Fruit fly (Drosophila melanogaster) whole organism, embryonic: ENCODE data around the gene Nin.

Experiments used
- BtbVII ChIP-seq: fragments of 200-800 bp; sonication (Bioruptor generic); optimal IDR thresholded peaks from 3 replicates; lab custom pipeline; 2017; ENCODE audit warnings: missing biosample characterization, mild to moderate bottlenecking, missing genetic modification characterization
- CG14965 ChIP-seq: fragments of 200-800 bp; sonication (Bioruptor generic); optimal IDR thresholded peaks from 2 replicates; lab custom pipeline; 2016; ENCODE audit warnings: missing biosample characterization, missing genetic modification characterization, borderline replicate concordance
- CG15269 ChIP-seq: fragments of 200-800 bp; sonication (Bioruptor generic); optimal IDR thresholded peaks from 2 replicates; lab custom pipeline; 2018; ENCODE audit warnings: missing biosample characterization, mild to moderate bottlenecking, missing genetic modification characterization, moderate library complexity
- CG1529 ChIP-seq: fragments of 200-800 bp; sonication (Bioruptor generic); optimal IDR thresholded peaks from 3 replicates; lab custom pipeline; 2018; ENCODE audit warnings: missing biosample characterization, missing genetic modification characterization
- CG15601 ChIP-seq: fragments of 200-800 bp; sonication (Bioruptor generic); optimal IDR thresholded peaks from 3 replicates; lab custom pipeline; 2019; ENCODE audit warnings: missing biosample characterization, mild to moderate bottlenecking, missing genetic modification characterization, moderate library complexity
- CG1792 ChIP-seq: fragments of 200-800 bp; sonication (Bioruptor generic); optimal IDR thresholded peaks from 2 replicates; lab custom pipeline; 2016; ENCODE audit warnings: missing biosample characterization, missing genetic modification characterization
- CG3281 ChIP-seq: fragments of 200-800 bp; sonication (Bioruptor generic); optimal IDR thresholded peaks from 3 replicates; lab custom pipeline; 2017; ENCODE audit warnings: missing biosample characterization, mild to moderate bottlenecking, missing genetic modification characterization
- CG3407 ChIP-seq: fragments of 200-800 bp; sonication (Bioruptor generic); optimal IDR thresholded peaks from 2 replicates; lab custom pipeline; 2018; ENCODE audit warnings: missing biosample characterization, mild to moderate bottlenecking, missing genetic modification characterization
- CG34376 ChIP-seq: fragments of 200-800 bp; sonication (Bioruptor generic); optimal IDR thresholded peaks from 2 replicates; lab custom pipeline; 2018; ENCODE audit warnings: missing biosample characterization, mild to moderate bottlenecking, missing genetic modification characterization
- CG5180 ChIP-seq: fragments of 200-800 bp; sonication (Bioruptor generic); optimal IDR thresholded peaks from 3 replicates; lab custom pipeline; 2017; ENCODE audit warnings: missing biosample characterization, missing genetic modification characterization, mild to moderate bottlenecking, moderate library complexity, missing genetic modification reagents
- CG6854 ChIP-seq: fragments of 200-800 bp; sonication (Bioruptor generic); optimal IDR thresholded peaks from 3 replicates; lab custom pipeline; 2017; ENCODE audit warnings: missing biosample characterization, mild to moderate bottlenecking, missing genetic modification characterization
- CG7963 ChIP-seq: fragments of 200-800 bp; sonication (Bioruptor generic); IDR thresholded peaks from 3 replicates; pipeline ENCODE4 v1.3.6; 2022; ENCODE audit warnings: missing biosample characterization, missing genetic modification characterization; ENCODE audit not compliant: partially characterized antibody
- CG8388 ChIP-seq: fragments of 200-800 bp; sonication (Bioruptor generic); optimal IDR thresholded peaks from 2 replicates; lab custom pipeline; 2019; ENCODE audit warnings: missing biosample characterization, mild to moderate bottlenecking, missing genetic modification characterization, moderate library complexity
- CG8765 ChIP-seq: fragments of 200-800 bp; sonication (Bioruptor generic); IDR thresholded peaks from 2 replicates; pipeline ENCODE4 v1.3.6; 2022; ENCODE audit warnings: missing biosample characterization, missing genetic modification characterization
- CHES-1-like ChIP-seq: fragments of 200-800 bp; sonication (Bioruptor generic); optimal IDR thresholded peaks from 2 replicates; lab custom pipeline; 2016; ENCODE audit warnings: missing biosample characterization, missing genetic modification characterization
- D19B ChIP-seq: fragments of 200-800 bp; sonication (Bioruptor generic); optimal IDR thresholded peaks from 2 replicates; lab custom pipeline; 2017; ENCODE audit warnings: missing biosample characterization, mild to moderate bottlenecking, missing genetic modification characterization
- Doc3 ChIP-seq: fragments of 200-800 bp; sonication (Bioruptor generic); IDR thresholded peaks from 3 replicates; pipeline ENCODE4 v1.3.6; 2022; ENCODE audit warnings: missing biosample characterization, missing genetic modification characterization; ENCODE audit not compliant: partially characterized antibody
- E2f2 ChIP-seq: fragments of 200-800 bp; sonication (Bioruptor generic); IDR thresholded peaks from 2 replicates; pipeline ENCODE4 v1.3.6; 2022; ENCODE audit warnings: missing biosample characterization, missing genetic modification characterization
- Elba2 ChIP-seq: fragments of 200-800 bp; sonication (Bioruptor generic); optimal IDR thresholded peaks from 3 replicates; lab custom pipeline; 2016; ENCODE audit warnings: missing biosample characterization, missing genetic modification characterization
- Hey ChIP-seq: fragments of 200-800 bp; sonication (Bioruptor generic); optimal IDR thresholded peaks from 3 replicates; lab custom pipeline; 2018; ENCODE audit warnings: missing biosample characterization, mild to moderate bottlenecking, missing genetic modification characterization
- Kr ChIP-seq: fragments of 200-800 bp; sonication (Bioruptor generic); optimal IDR thresholded peaks from 2 replicates; lab custom pipeline; 2017; ENCODE audit warnings: missing biosample characterization, mild to moderate bottlenecking, missing genetic modification characterization
- Lpt ChIP-seq: fragments of >200 bp; optimal IDR thresholded peaks from 2 replicates; lab custom pipeline; 2018; ENCODE audit warnings: missing biosample characterization, missing genetic modification characterization
- Med ChIP-seq: fragments of 200-800 bp; sonication (Bioruptor generic); peaks from one replicate; lab custom pipeline; 2016; ENCODE audit warnings: missing biosample characterization, missing genetic modification characterization, mild to moderate bottlenecking, inconsistent platforms, moderate library complexity
- Meics ChIP-seq: fragments of 200-800 bp; sonication (Bioruptor generic); optimal IDR thresholded peaks from 2 replicates; lab custom pipeline; 2017; ENCODE audit warnings: missing biosample characterization, mild to moderate bottlenecking, missing genetic modification characterization
- Mes4 ChIP-seq: fragments of 200-800 bp; sonication (Bioruptor generic); optimal IDR thresholded peaks from 2 replicates; lab custom pipeline; 2016; ENCODE audit warnings: missing biosample characterization, missing genetic modification characterization
- Neu2 ChIP-seq: fragments of 200-800 bp; sonication (Bioruptor generic); optimal IDR thresholded peaks from 3 replicates; lab custom pipeline; 2016; ENCODE audit warnings: missing biosample characterization, missing genetic modification characterization, borderline replicate concordance
- Pdp1 ChIP-seq, 2 experiments: fragments of 200-800 bp; sonication (Bioruptor generic); optimal IDR thresholded peaks; 3 replicates each; lab custom pipeline; 2016; ENCODE audit warnings: missing biosample characterization in 2 of 2, missing genetic modification characterization in 2 of 2, mild to moderate bottlenecking in 1 of 2, moderate library complexity in 1 of 2
- Sin3A ChIP-seq: fragments of >200 bp; optimal IDR thresholded peaks from 2 replicates; lab custom pipeline; 2018
- Stat92E ChIP-seq, 3 experiments: fragments of >200 bp in 2 of 3; fragments of 200-800 bp in 1 of 3; sonication (Bioruptor generic) in 1 of 3; optimal IDR thresholded peaks; 2 replicates each; lab custom pipeline; 2017 to 2019; ENCODE audit warnings: missing biosample characterization in 3 of 3, missing genetic modification characterization in 3 of 3, mild to moderate bottlenecking in 1 of 3, moderate library complexity in 1 of 3
- croc ChIP-seq: fragments of 200-800 bp; sonication (Bioruptor generic); conservative IDR thresholded peaks from 3 replicates; pipeline ENCODE4 v1.3.6; 2022; ENCODE audit warnings: missing biosample characterization, missing genetic modification characterization
- disco-r ChIP-seq: fragments of 200-800 bp; sonication (Bioruptor generic); optimal IDR thresholded peaks from 2 replicates; lab custom pipeline; 2016; ENCODE audit warnings: missing biosample characterization, missing genetic modification characterization
- exex ChIP-seq: fragments of 200-800 bp; sonication (Bioruptor generic); optimal IDR thresholded peaks from 4 replicates; lab custom pipeline; 2018; ENCODE audit warnings: missing biosample characterization, mild to moderate bottlenecking, missing genetic modification characterization, moderate library complexity
- fu2 ChIP-seq: fragments of 200-800 bp; sonication (Bioruptor generic); optimal IDR thresholded peaks from 2 replicates; lab custom pipeline; 2016; ENCODE audit warnings: missing biosample characterization, missing genetic modification characterization
- gcm2 ChIP-seq: fragments of 200-800 bp; sonication (Bioruptor generic); optimal IDR thresholded peaks from 2 replicates; lab custom pipeline; 2016; ENCODE audit warnings: missing biosample characterization, missing genetic modification characterization
- ind ChIP-seq: fragments of 200-800 bp; sonication (Bioruptor generic); optimal IDR thresholded peaks from 3 replicates; lab custom pipeline; 2016; ENCODE audit warnings: missing biosample characterization, missing genetic modification characterization
- insv ChIP-seq, 2 experiments: fragments of 200-800 bp; sonication (Bioruptor generic); optimal IDR thresholded peaks; 3 replicates each; lab custom pipeline; 2016 to 2018; ENCODE audit warnings: missing biosample characterization in 2 of 2, missing genetic modification characterization in 2 of 2
- lilli ChIP-seq: fragments of 200-800 bp; sonication (Bioruptor generic); optimal IDR thresholded peaks from 3 replicates; lab custom pipeline; 2016; ENCODE audit warnings: missing biosample characterization, missing genetic modification characterization
- nom ChIP-seq: fragments of 200-800 bp; sonication (Bioruptor generic); optimal IDR thresholded peaks from 2 replicates; lab custom pipeline; 2017; ENCODE audit warnings: missing biosample characterization, missing genetic modification characterization, mild to moderate bottlenecking, moderate library complexity, missing genetic modification reagents
- pan ChIP-seq, 4 experiments: fragments of >200 bp in 3 of 4; fragments of 200-800 bp in 1 of 4; sonication (Bioruptor generic) in 1 of 4; optimal IDR thresholded peaks in 3 of 4; IDR thresholded peaks in 1 of 4; 2 replicates each; pipeline versions ENCODE4 v1.3.6 to Lab custom; 2017 to 2022; ENCODE audit warnings: missing biosample characterization in 2 of 4, missing genetic modification characterization in 2 of 4, mixed read lengths in 1 of 4
- sna ChIP-seq: fragments of 200-800 bp; sonication (Bioruptor generic); IDR thresholded peaks from 2 replicates; pipeline ENCODE4 v1.3.6; 2022; ENCODE audit warnings: missing biosample characterization, missing genetic modification characterization; ENCODE audit not compliant: partially characterized antibody
- sug ChIP-seq: fragments of 200-800 bp; optimal IDR thresholded peaks from 2 replicates; lab custom pipeline; 2019; ENCODE audit warnings: missing biosample characterization, mild to moderate bottlenecking, missing genetic modification characterization, moderate library complexity
- unpg ChIP-seq: fragments of 200-800 bp; sonication (Bioruptor generic); optimal IDR thresholded peaks from 3 replicates; lab custom pipeline; 2018; ENCODE audit warnings: missing biosample characterization, mild to moderate bottlenecking, missing genetic modification characterization, moderate library complexity
- wor ChIP-seq: fragments of 200-800 bp; sonication (Bioruptor generic); IDR thresholded peaks from 2 replicates; pipeline ENCODE4 v1.3.6; 2022; ENCODE audit warnings: missing biosample characterization, missing genetic modification characterization

The Nin gene

DNA sequence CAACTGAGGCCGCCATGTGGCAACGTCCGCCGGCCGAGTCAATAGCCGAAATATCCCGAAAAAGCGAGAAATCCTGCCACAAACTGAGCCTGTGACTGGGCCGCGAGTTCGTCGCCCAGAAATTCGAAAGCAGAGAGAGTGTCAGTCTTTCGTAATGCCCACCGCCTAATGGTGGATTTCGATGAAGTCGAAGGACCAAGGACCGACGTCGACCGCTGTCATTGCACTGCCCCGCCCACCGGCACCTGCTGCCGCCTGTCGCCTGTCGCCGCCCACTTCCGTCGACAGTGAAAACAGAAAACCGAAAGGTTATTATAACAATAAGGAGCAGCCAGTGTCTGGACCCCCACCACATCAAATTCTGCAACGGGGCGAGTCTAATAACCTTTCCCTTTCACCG lies 8.2 kb upstream of the Nin start:
- TF ChIP-seq croc (GFP tag; lab: Robert Waterston, UW) (no peak), Lpt (GFP tag; lab: Kevin White, UChicago) (no peak), insv (GFP tag; optimal IDR thresholded peaks at IDR 0.05; lab: Kevin White, UChicago) (no peak), Med (GFP tag; lab: Kevin White, UChicago) (peak; percentile 68), ind (GFP tag; lab: Kevin White, UChicago) (no peak), CG8388 (GFP tag; lab: Kevin White, UChicago) (no peak), CG7963 (GFP tag; lab: Robert Waterston, UW) (0 out of 3 replicates have a peak, but pooled peaks have one; percentile 35)

dm6 chr2L:5285860-5286259 lies 7.5 kb upstream of the Nin start:
- TF ChIP-seq CHES-1-like, result no peak
- no peak for TF ChIP-seq CG15601 (tag; lab: Kevin White, UChicago)
- TF ChIP-seq Hey, result no peak
- peak; percentile 0 for TF ChIP-seq CG34376 (GFP tag; lab: Kevin White, UChicago)
- TF ChIP-seq Kr (GFP tag; lab: Kevin White, UChicago), result no peak
- no peak for TF ChIP-seq CG6854 (GFP tag; lab: Kevin White, UChicago)
- no peak for TF ChIP-seq CG3407 (GFP tag; lab: Kevin White, UChicago)
- TF ChIP-seq CG1792 (GFP tag; lab: Kevin White, UChicago), result no peak
- no peak for TF ChIP-seq pan (optimal IDR thresholded peaks at IDR 0.05; lab: Kevin White, UChicago)
- no peak for TF ChIP-seq pan (GFP tag; optimal IDR thresholded peaks at IDR 0.05 in 1 of 2, IDR thresholded peaks at IDR 0.05 in 1 of 2)
- TF ChIP-seq gcm2 (GFP tag; lab: Kevin White, UChicago), result no peak
- TF ChIP-seq Mes4 (GFP tag; lab: Kevin White, UChicago), result no peak
- no peak for TF ChIP-seq BtbVII (GFP tag; lab: Kevin White, UChicago)
- no peak for TF ChIP-seq CG3281 (GFP tag; lab: Kevin White, UChicago)
- TF ChIP-seq lilli, result no peak
- TF ChIP-seq unpg (GFP tag; lab: Kevin White, UChicago), result no peak
- peak; percentile 95 for TF ChIP-seq sug (tag; lab: Kevin White, UChicago)
- TF ChIP-seq Elba2, result no peak
- TF ChIP-seq E2f2, result no peak
- peak; percentile 48 for TF ChIP-seq exex
- TF ChIP-seq ind (GFP tag; lab: Kevin White, UChicago), result no peak
- no peak for TF ChIP-seq CG15269 (tag; lab: Kevin White, UChicago)
- no peak for TF ChIP-seq Stat92E (GFP tag; optimal IDR thresholded peaks at IDR 0.05; lab: Kevin White, UChicago)
- TF ChIP-seq CG14965, result no peak
- no peak for TF ChIP-seq wor (GFP tag; lab: Robert Waterston, UW)
- TF ChIP-seq fu2, result no peak
- TF ChIP-seq sna (GFP tag; lab: Robert Waterston, UW), result no peak
- TF ChIP-seq CG1529 (GFP tag; lab: Kevin White, UChicago), result no peak
- peak in 1 of 2 experiments; percentile 29 for TF ChIP-seq Pdp1 (GFP tag; optimal IDR thresholded peaks at IDR 0.05; lab: Kevin White, UChicago)
- no peak for TF ChIP-seq Sin3A (lab: Kevin White, UChicago)
- TF ChIP-seq disco-r, result no peak
- TF ChIP-seq CG8765, result no peak
- no peak for TF ChIP-seq Meics (GFP tag; lab: Kevin White, UChicago)
- TF ChIP-seq, all 482 proteins: peak for 4

- TF ChIP-seq CG5180 (GFP tag; lab: Kevin White, UChicago) (peak; percentile 35), D19B (GFP tag; lab: Kevin White, UChicago) (no peak), Doc3 (GFP tag; lab: Robert Waterston, UW) (0 out of 3 replicates have a peak, but pooled peaks have one; percentile 16), gcm2 (GFP tag; lab: Kevin White, UChicago) (no peak), nom (GFP tag; lab: Kevin White, UChicago) (peak; percentile 64), Neu2 (no peak)
Observed at dm6 chr2L:5284820-5285219, 6.5 kb upstream of the Nin start.
